Fruit fly (Drosophila melanogaster) S2 (cell line): Measurements from ENCODE around the gene GNBP1.

Source experiments
- CG8478 ChIP-seq: fragments of >200 bp; optimal IDR thresholded peaks from 2 replicates; lab custom pipeline; 2018
- CTCF ChIP-seq, 2 experiments: fragments of >200 bp; optimal IDR thresholded peaks; 2 replicates each; lab custom pipeline; 2018

The GNBP1 gene

DNA sequence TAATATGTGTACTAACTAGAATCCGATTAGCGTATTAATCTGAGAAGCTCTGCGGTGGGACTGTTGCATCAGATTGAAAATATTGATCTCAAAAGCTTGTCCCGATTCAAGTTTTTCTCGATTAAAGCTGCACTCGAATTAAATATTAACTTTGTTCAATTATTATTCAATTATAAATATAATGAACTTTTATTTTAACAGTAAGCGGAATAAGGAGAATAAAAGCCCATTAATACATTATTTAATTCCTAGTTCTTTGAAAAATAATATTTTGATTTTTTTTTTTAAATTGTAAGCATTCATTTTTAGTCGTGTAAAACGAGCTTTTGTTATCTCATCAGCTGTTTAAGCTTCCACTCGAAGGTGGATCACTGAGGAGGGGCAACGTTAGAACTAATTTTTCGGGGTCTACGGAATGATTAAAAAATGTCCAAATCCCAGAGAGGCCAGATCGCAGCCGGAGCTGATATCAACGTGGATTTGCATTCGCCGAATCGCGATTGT is at the start of gene GNBP1, which contains the start of gene GNBP2:
Gene GNBP1, plus strand, starts transcription at position 438 of the 504 bp plus-strand sequence.
Gene GNBP2, minus strand, starts transcription at position 51 of the 504 bp plus-strand sequence.
- TF ChIP-seq CG8478: no peak
- TF ChIP-seq CTCF (optimal IDR thresholded peaks at IDR 0.05; lab: Kevin White, UChicago): no peak

dm6 chr3L:18626451-18627079 is 49.0 kb upstream of the GNBP1 start:
- no peak for TF ChIP-seq CG8478
- TF ChIP-seq CTCF (optimal IDR thresholded peaks at IDR 0.05; lab: Kevin White, UChicago): no peak

dm6 chr3L:18627657-18628455 is 47.7 kb upstream of the GNBP1 start:
- TF ChIP-seq CTCF (optimal IDR thresholded peaks at IDR 0.05; lab: Kevin White, UChicago) (no peak), CG8478 (no peak)

DNA sequence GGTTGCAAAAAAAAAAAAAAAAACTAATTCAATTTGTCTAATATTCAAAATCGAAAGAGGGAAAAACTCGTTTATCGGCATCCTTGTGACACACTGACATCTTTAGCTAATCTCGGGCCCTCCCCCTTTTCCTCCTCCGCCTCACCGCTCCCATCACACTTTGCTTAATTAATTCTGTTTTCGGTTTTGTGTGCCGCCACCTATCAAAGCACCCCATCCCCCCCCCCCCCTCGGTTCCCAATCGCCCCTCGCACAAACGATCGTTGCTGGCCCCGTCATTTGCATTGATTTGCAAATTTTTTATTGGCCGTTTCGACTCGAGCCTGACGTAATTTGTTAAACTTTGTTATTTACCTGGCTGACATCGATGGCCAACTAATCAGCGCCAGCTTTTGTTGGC is 47.1 kb upstream of the GNBP1 start:
- TF ChIP-seq CTCF (optimal IDR thresholded peaks at IDR 0.05; lab: Kevin White, UChicago) (no peak), CG8478 (no peak)

dm6 chr3L:18629874-18630273 is 45.7 kb upstream of the GNBP1 start:
- TF ChIP-seq CG8478: no peak
- no peak for TF ChIP-seq CTCF (optimal IDR thresholded peaks at IDR 0.05; lab: Kevin White, UChicago)

dm6 chr3L:18632187-18632635 is 43.4 kb upstream of the GNBP1 start:
- no peak for TF ChIP-seq CTCF (optimal IDR thresholded peaks at IDR 0.05; lab: Kevin White, UChicago)
- no peak for TF ChIP-seq CG8478

dm6 chr3L:18633084-18633483 is 42.5 kb upstream of the GNBP1 start:
- TF ChIP-seq CG8478 (no peak), CTCF (optimal IDR thresholded peaks at IDR 0.05; lab: Kevin White, UChicago) (no peak)

DNA sequence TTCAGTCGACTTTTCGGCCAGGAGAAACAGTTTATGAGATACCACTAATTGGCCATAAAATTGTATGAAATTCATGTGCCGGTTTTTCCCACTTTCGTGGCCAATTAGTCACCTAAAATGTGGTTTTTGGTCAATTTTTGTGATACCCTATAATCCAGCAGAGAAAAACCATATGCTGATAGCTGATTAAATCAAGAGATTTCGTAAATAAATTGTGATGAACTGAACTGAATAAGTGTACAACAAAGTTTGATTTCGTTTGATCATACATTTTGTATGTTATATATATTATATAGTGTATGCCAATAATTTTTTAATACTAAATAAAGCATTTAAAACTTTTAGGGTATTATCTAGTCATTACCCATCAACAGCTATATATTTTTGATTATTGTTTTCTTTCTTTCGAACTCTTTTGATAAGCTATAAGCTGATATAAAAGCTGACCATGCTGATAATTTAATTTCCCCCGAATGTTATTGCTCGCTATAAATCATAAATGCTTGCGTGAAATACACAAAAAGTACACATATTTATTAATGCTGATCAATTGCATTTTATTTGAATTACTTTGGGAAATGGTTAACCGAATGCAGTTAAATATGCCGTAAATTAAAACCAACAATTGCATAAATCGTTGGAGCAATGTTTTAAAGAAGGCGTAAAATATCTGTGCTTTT is 40.7 kb upstream of the GNBP1 start:
- TF ChIP-seq CG8478 (no peak), CTCF (optimal IDR thresholded peaks at IDR 0.05; lab: Kevin White, UChicago) (no peak)

- TF ChIP-seq CG8478: no peak
- TF ChIP-seq CTCF (optimal IDR thresholded peaks at IDR 0.05; lab: Kevin White, UChicago): no peak
These were observed 38.8 kb upstream of the GNBP1 start for dm6 chr3L:18636782-18637181.

DNA sequence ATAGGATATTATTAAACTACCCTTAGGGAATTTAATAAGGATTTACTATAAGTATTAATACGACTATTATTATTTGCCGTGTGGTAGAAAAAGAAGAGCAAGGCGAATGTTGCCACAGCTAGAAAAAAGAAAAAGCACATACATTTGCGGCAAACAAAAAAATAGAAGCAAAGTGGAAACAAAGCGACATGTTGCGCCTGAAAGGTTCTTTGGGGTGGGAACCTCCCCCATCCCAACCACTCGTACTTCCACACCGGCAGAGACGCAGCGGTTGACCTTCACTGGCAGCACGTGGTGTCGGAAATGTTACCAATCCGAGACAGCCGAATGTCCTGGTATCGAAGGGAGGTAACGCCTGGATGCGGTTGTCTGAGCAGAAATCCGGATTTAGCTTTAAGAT is 38.3 kb upstream of the GNBP1 start:
- TF ChIP-seq CG8478 (no peak), CTCF (optimal IDR thresholded peaks at IDR 0.05; lab: Kevin White, UChicago) (no peak)

DNA sequence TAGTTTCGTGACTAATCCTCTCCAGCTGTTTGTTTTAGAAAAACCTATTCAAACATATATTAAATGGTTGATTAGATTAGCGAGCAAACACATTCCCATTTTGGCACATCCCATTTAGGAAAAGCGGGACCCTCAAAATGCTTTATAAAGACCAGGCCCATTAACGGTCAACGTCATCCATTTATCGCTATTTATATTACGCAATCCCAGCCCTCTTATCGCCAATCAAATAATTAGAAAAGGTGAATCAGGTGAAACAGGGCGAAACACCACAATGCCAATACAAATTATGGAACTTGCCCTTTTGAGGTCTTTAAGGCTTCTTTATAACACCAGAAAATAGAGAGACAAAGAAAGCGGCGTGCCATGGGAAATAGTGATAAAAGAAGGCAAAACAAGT is 37.6 kb upstream of the GNBP1 start:
- TF ChIP-seq CG8478 (no peak), CTCF (optimal IDR thresholded peaks at IDR 0.05; lab: Kevin White, UChicago) (no peak)

DNA sequence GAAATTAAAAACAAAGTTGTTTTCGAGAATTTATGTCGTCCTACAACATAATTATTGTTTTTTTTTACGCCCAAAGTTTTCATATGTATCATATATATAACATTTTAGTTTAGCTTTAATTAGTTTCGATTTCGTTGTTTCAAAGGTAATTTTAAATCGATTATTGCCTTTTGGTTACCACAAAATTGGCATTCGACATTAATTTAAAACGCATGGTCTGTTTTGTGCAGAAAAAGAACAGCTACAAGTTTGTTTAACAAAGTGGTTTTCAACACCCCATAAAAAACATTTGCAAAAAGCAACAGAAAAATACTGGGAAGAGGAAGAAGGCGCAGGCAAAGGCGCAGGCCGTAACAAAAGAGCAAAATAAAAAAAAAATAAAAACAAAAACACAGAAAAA is 37.1 kb upstream of the GNBP1 start:
- no peak for TF ChIP-seq CTCF (optimal IDR thresholded peaks at IDR 0.05; lab: Kevin White, UChicago)
- TF ChIP-seq CG8478: no peak

- TF ChIP-seq CTCF (optimal IDR thresholded peaks at IDR 0.05; lab: Kevin White, UChicago) (no peak), CG8478 (no peak)
These were observed 34.7 kb upstream of the GNBP1 start for dm6 chr3L:18640584-18641527.

DNA sequence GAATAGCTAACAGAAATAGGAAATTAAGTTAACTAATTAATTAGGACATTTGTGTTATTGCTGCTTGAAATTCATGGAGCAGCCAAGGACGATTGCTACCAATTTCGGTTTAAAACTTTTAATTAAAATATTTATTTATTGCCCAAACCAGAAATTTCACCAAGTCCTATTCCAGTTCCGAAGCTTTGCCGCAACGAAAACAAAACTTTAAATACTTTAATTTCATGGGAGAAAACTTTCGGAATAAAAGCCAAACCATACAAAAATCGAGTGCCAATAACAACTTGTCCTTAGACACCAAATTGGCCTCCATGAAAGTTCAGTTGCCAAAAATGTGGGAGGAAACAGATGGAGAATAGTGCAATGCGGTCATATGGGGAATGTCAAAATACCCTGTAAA is 32.4 kb upstream of the GNBP1 start:
- TF ChIP-seq CTCF (optimal IDR thresholded peaks at IDR 0.05; lab: Kevin White, UChicago): no peak
- no peak for TF ChIP-seq CG8478

- TF ChIP-seq CTCF (optimal IDR thresholded peaks at IDR 0.05; lab: Kevin White, UChicago): no peak
- TF ChIP-seq CG8478: no peak
These were observed 21.9 kb upstream of the GNBP1 start for dm6 chr3L:18653737-18654136.
